Fruit fly (Drosophila melanogaster) whole organism, wandering third instar larva: ENCODE results near the gene CG43085.

Source experiments
- Myc ChIP-seq: fragments of >200 bp; optimal IDR thresholded peaks from 2 replicates; lab custom pipeline; 2017
- brk ChIP-seq: fragments of 200-800 bp; sonication (Bioruptor generic); optimal IDR thresholded peaks from 2 replicates; lab custom pipeline; 2016; ENCODE audit warnings: missing biosample characterization, mild to moderate bottlenecking, missing genetic modification characterization
- jim ChIP-seq: fragments of 175-275, 200-325 bp; sonication (Bioruptor generic); optimal IDR thresholded peaks from 2 replicates; lab custom pipeline; 2016; ENCODE audit warnings: missing biosample characterization, mild to moderate bottlenecking, missing genetic modification characterization
- pan ChIP-seq: fragments of >200 bp; optimal IDR thresholded peaks from 2 replicates; lab custom pipeline; 2017
- sage ChIP-seq: fragments of 200-800 bp; sonication (Bioruptor generic); optimal IDR thresholded peaks from 2 replicates; lab custom pipeline; 2016; ENCODE audit warnings: missing biosample characterization, mild to moderate bottlenecking, missing genetic modification characterization
- sv ChIP-seq: fragments of 200-800 bp; sonication (Bioruptor generic); optimal IDR thresholded peaks from 3 replicates; lab custom pipeline; 2016; ENCODE audit warnings: missing biosample characterization, missing genetic modification characterization
- tai ChIP-seq: sonication (Bioruptor generic); optimal IDR thresholded peaks from 2 replicates; lab custom pipeline; 2016; ENCODE audit warnings: missing biosample characterization, missing genetic modification characterization
- woc ChIP-seq: sonication (Bioruptor generic); optimal IDR thresholded peaks from 2 replicates; lab custom pipeline; 2016; ENCODE audit warnings: missing biosample characterization, mild to moderate bottlenecking, missing genetic modification characterization

DNA sequence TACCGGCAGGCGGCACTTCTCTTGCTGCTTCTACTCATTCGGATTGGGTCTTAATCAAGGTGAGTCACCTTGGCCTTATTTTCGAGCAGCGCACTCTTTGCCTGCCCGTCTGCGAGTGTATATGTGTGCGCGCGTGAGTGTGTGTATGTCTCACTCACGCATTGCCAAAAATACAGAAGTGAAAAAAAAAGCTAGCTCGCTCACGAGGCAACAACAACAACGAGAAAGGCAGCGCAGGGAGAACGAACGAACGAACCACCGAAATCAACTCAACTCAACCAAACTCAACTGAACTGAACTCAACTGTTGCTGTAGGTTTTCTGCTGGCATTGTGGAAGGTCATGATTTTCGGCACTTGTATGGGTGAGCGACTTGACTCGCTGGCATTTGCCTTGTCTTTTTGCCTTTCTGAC is 32.6 kb downstream of the CG43085 start:
- no peak for TF ChIP-seq Myc (lab: Kevin White, UChicago)
- TF ChIP-seq brk (GFP tag; lab: Kevin White, UChicago), result no peak
- no peak for TF ChIP-seq sv (GFP tag; lab: Kevin White, UChicago)
- no peak for TF ChIP-seq pan
- TF ChIP-seq tai (GFP tag; lab: Kevin White, UChicago), result no peak
- no peak for TF ChIP-seq woc
- no peak for TF ChIP-seq sage (GFP tag; lab: Kevin White, UChicago)
- TF ChIP-seq jim (GFP tag; lab: Kevin White, UChicago), result no peak
